Worm (Caenorhabditis elegans) whole organism, L1 larva: Measurements from ENCODE around the gene mks-1.

Source experiments
- aly-2 ChIP-seq: fragments of 150-350 bp; optimal IDR thresholded peaks from 2 replicates; lab custom pipeline; 2014; ENCODE audit warnings: missing biosample characterization, missing genetic modification characterization
- ceh-88 ChIP-seq: fragments of 200-800 bp; sonication (Bioruptor generic); IDR thresholded peaks from 2 replicates; pipeline ENCODE4 v1.3.6; 2022; ENCODE audit warnings: missing genetic modification characterization, missing compliant biosample characterization
- egl-27 ChIP-seq, 2 experiments: fragments of 150-350 bp in 1 of 2; sonication (generic microtip); optimal IDR thresholded peaks; 3 replicates each; lab custom pipeline; 2017 to 2018; ENCODE audit warnings: missing biosample characterization in 2 of 2, missing genetic modification characterization in 2 of 2, missing genetic modification reagents in 2 of 2
- lin-13 ChIP-seq: fragments of 150-350 bp; optimal IDR thresholded peaks from 2 replicates; lab custom pipeline; 2014; ENCODE audit warnings: missing biosample characterization, missing genetic modification reagents, missing genetic modification characterization
- mef-2 ChIP-seq: fragments of 150-350 bp; optimal IDR thresholded peaks from 2 replicates; lab custom pipeline; 2014; ENCODE audit warnings: missing biosample characterization, missing genetic modification characterization
- unc-30 ChIP-seq: sonication (generic microtip); optimal IDR thresholded peaks from 2 replicates; lab custom pipeline; 2017; ENCODE audit warnings: missing biosample characterization, missing genetic modification characterization
- zag-1 ChIP-seq: fragments of 150-350 bp; optimal IDR thresholded peaks from 2 replicates; lab custom pipeline; 2014; ENCODE audit warnings: missing biosample characterization, missing genetic modification characterization

DNA sequence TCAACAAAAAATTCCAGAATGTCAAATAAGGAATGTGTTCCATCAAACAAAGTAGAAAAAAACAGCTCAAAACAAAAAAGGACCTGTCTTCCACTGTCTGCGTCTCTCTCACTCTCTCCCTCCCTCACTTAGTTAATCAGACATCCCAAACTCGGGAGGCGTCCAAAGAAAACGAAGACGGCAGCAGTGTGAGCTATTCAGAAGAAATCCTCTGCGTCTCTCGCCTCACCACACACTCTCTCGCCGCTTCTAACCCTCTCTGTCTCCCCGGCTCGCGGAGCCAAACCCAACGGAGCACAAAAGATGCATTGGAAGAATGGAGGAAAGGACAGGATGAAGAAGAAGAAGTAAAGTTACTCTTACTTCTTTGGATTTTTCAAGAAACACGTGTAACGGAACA is 34.2 kb downstream of the mks-1 start:
- TF ChIP-seq mef-2 (tag; lab: Kevin White, UChicago) (no peak), unc-30 (tag; lab: Kevin White, UChicago) (no peak), ceh-88 (no peak), egl-27 (tag; optimal IDR thresholded peaks at IDR 0.05; lab: Kevin White, UChicago) (no peak), aly-2 (tag; lab: Kevin White, UChicago) (no peak), zag-1 (no peak), lin-13 (GFP tag; lab: Kevin White, UChicago) (peak; percentile 16)
